Fruit fly (Drosophila melanogaster): Measurements from ENCODE around the gene CG13045.

Gene CG13045

dm6 chr3L:16328207-16328891 is 37.6 kb upstream of the CG13045 start, which contains the start of gene CG13058:
TSS of gene CG13058 (plus strand) at chr3L:16328841.
- no peak for TF ChIP-seq klu (GFP tag; IDR thresholded peaks at IDR 0.05)
- TF ChIP-seq Dek (tag; optimal IDR thresholded peaks at IDR 0.05), result peak; percentile 60
- TF ChIP-seq Ets97D (GFP tag; optimal IDR thresholded peaks at IDR 0.05), result no peak
- peak; percentile 27 for TF ChIP-seq CG30431 (GFP tag; optimal IDR thresholded peaks at IDR 0.05)
- peak; percentile 69 for TF ChIP-seq PHDP (tag; optimal IDR thresholded peaks at IDR 0.05)
- TF ChIP-seq crc (GFP tag; optimal IDR thresholded peaks at IDR 0.05), result no peak
- TF ChIP-seq BtbVII (GFP tag; optimal IDR thresholded peaks at IDR 0.05), result peak; percentile 51
- no peak for TF ChIP-seq pb (GFP tag; optimal IDR thresholded peaks at IDR 0.05)
- TF ChIP-seq CG10366 (GFP tag; IDR thresholded peaks at IDR 0.05), result peak; percentile 87
- no peak for TF ChIP-seq CG31365 (tag; optimal IDR thresholded peaks at IDR 0.05)
- TF ChIP-seq z (GFP tag; IDR thresholded peaks at IDR 0.05), result no peak
- peak; percentile 90 for TF ChIP-seq Ada2b (GFP tag; IDR thresholded peaks at IDR 0.05)
- TF ChIP-seq CG4328 (GFP tag; optimal IDR thresholded peaks at IDR 0.05), result no peak
- peak; percentile 55 for TF ChIP-seq CG10209 (GFP tag; optimal IDR thresholded peaks at IDR 0.05)
- TF ChIP-seq jumu (GFP tag; optimal IDR thresholded peaks at IDR 0.05), result no peak
- TF ChIP-seq CG33557 (GFP tag; optimal IDR thresholded peaks at IDR 0.05), result no peak
- peak; percentile 53 for TF ChIP-seq pho (GFP tag; optimal IDR thresholded peaks at IDR 0.05)
- TF ChIP-seq CG6254 (GFP tag; optimal IDR thresholded peaks at IDR 0.05), result no peak
- no peak for TF ChIP-seq CG2199 (GFP tag; IDR thresholded peaks at IDR 0.05)
- peak; percentile 64 for TF ChIP-seq Aef1 (GFP tag; IDR thresholded peaks at IDR 0.05)
- TF ChIP-seq disco-r (GFP tag; optimal IDR thresholded peaks at IDR 0.05), result peak; percentile 13
- TF ChIP-seq HLH54F (GFP tag; optimal IDR thresholded peaks at IDR 0.05), result peak; percentile 64
- TF ChIP-seq eve (GFP tag; optimal IDR thresholded peaks at IDR 0.05), result no peak
- no peak for TF ChIP-seq cg (GFP tag; optimal IDR thresholded peaks at IDR 0.05)
- no peak for TF ChIP-seq Nf-YB (GFP tag; optimal IDR thresholded peaks at IDR 0.05)
- no peak for TF ChIP-seq Blimp-1 (GFP tag; optimal IDR thresholded peaks at IDR 0.05)
- peak; percentile 40; the same call in 1 of the 2 replicates for TF ChIP-seq CG6689 (GFP tag; IDR thresholded peaks at IDR 0.05)
- no peak for TF ChIP-seq Dad (GFP tag; optimal IDR thresholded peaks at IDR 0.05)
- TF ChIP-seq CG3065 (GFP tag; optimal IDR thresholded peaks at IDR 0.05), result no peak
- peak; percentile 21 for TF ChIP-seq CG5245 (GFP tag; optimal IDR thresholded peaks at IDR 0.05)
- no peak for TF ChIP-seq hbn (GFP tag; IDR thresholded peaks at IDR 0.05; ENCODE audit: partially characterized antibody)
- TF ChIP-seq CG8765 (GFP tag; IDR thresholded peaks at IDR 0.05), result no peak
- no peak for TF ChIP-seq ATbp (GFP tag; optimal IDR thresholded peaks at IDR 0.05)
- TF ChIP-seq Hey (tag; optimal IDR thresholded peaks at IDR 0.05), result no peak
- peak; percentile 74 for TF ChIP-seq CG12219 (GFP tag; optimal IDR thresholded peaks at IDR 0.05)
- 0 out of 3 replicates have a peak, but pooled peaks have one; percentile 10 for TF ChIP-seq CG34422 (GFP tag; IDR thresholded peaks at IDR 0.05)
- no peak for TF ChIP-seq Doc3 (GFP tag; IDR thresholded peaks at IDR 0.05; ENCODE audit: partially characterized antibody)
- no peak for TF ChIP-seq trem (tag; optimal IDR thresholded peaks at IDR 0.05)
- peak; percentile 40 for TF ChIP-seq Chrac-16 (GFP tag; optimal IDR thresholded peaks at IDR 0.05)
- no peak for TF ChIP-seq Lpt (GFP tag; optimal IDR thresholded peaks at IDR 0.05)
- TF ChIP-seq mirr (GFP tag; optimal IDR thresholded peaks at IDR 0.05), result no peak
- no peak for TF ChIP-seq CG13624 (GFP tag; optimal IDR thresholded peaks at IDR 0.05)
- peak; percentile 38 for TF ChIP-seq CG9727 (GFP tag; optimal IDR thresholded peaks at IDR 0.05)
- no peak for TF ChIP-seq Pdp1 (GFP tag; optimal IDR thresholded peaks at IDR 0.05)
- no peak for TF ChIP-seq CG2875 (GFP tag; optimal IDR thresholded peaks at IDR 0.05)
- TF ChIP-seq tll (GFP tag; optimal IDR thresholded peaks at IDR 0.05), result no peak
- no peak for TF ChIP-seq CG2129 (GFP tag; IDR thresholded peaks at IDR 0.05; ENCODE audit: partially characterized antibody)
- TF ChIP-seq H15 (GFP tag; IDR thresholded peaks at IDR 0.05), result no peak
- TF ChIP-seq kni (GFP tag; optimal IDR thresholded peaks at IDR 0.05), result no peak
- peak in 1 of 2 experiments; percentile 48 for TF ChIP-seq dpn (GFP tag; optimal IDR thresholded peaks at IDR 0.05)

Data from whole organism, embryonic.